Worm (Caenorhabditis elegans) whole organism, L3 larva: ENCODE data around the gene fkh-7.
A peak's percentile ranks its signal among the peaks of the same experiment; 100 is the strongest.

Source experiments
- R02D3.7 ChIP-seq: fragments of 150-350 bp; optimal IDR thresholded peaks from 2 replicates; lab custom pipeline; 2014; ENCODE audit warnings: missing biosample characterization, missing genetic modification characterization
- ZK546.5 ChIP-seq: sonication (generic microtip); optimal IDR thresholded peaks from 2 replicates; lab custom pipeline; 2017; ENCODE audit warnings: missing biosample characterization, missing genetic modification characterization
- aly-2 ChIP-seq: fragments of 150-350 bp; optimal IDR thresholded peaks from 2 replicates; lab custom pipeline; 2014; ENCODE audit warnings: missing biosample characterization, missing genetic modification characterization
- ama-1 ChIP-seq: fragments of 150-350 bp; optimal IDR thresholded peaks from 2 replicates; lab custom pipeline; 2018
- ceh-82 ChIP-seq: fragments of 150-350 bp; optimal IDR thresholded peaks from 2 replicates; lab custom pipeline; 2014; ENCODE audit warnings: missing biosample characterization, missing genetic modification characterization
- egl-27 ChIP-seq: sonication (generic microtip); optimal IDR thresholded peaks from 4 replicates; lab custom pipeline; 2017; ENCODE audit warnings: missing biosample characterization, missing genetic modification reagents, missing genetic modification characterization
- egl-5 ChIP-seq: fragments of 150-350 bp; optimal IDR thresholded peaks from 2 replicates; lab custom pipeline; 2017; ENCODE audit warnings: missing biosample characterization, missing genetic modification reagents, missing genetic modification characterization, inconsistent platforms
- elt-1 ChIP-seq: fragments of 150-350 bp; optimal IDR thresholded peaks from 2 replicates; lab custom pipeline; 2014; ENCODE audit warnings: missing biosample characterization, missing genetic modification characterization
- elt-2 ChIP-seq: sonication (generic microtip); optimal IDR thresholded peaks from 2 replicates; lab custom pipeline; 2016; ENCODE audit warnings: missing genetic modification reagents, mild to moderate bottlenecking, missing genetic modification characterization, missing compliant biosample characterization
- eor-1 ChIP-seq, 2 experiments: fragments of 150-350 bp; optimal IDR thresholded peaks; 2 replicates each; lab custom pipeline; 2014 to 2018; ENCODE audit warnings: missing biosample characterization in 2 of 2, missing genetic modification characterization in 2 of 2
- fkh-2 ChIP-seq: fragments of 150-350 bp; optimal IDR thresholded peaks from 2 replicates; lab custom pipeline; 2014; ENCODE audit warnings: missing biosample characterization, missing genetic modification reagents, missing genetic modification characterization
- fos-1 ChIP-seq: fragments of 150-350 bp; optimal IDR thresholded peaks from 2 replicates; lab custom pipeline; 2014; ENCODE audit warnings: missing biosample characterization, missing genetic modification characterization
- hmg-11 ChIP-seq: sonication (generic microtip); optimal IDR thresholded peaks from 2 replicates; lab custom pipeline; 2016; ENCODE audit warnings: missing genetic modification characterization, missing compliant biosample characterization
- jun-1 ChIP-seq: fragments of 150-350 bp; optimal IDR thresholded peaks from 2 replicates; lab custom pipeline; 2014; ENCODE audit warnings: missing biosample characterization, missing genetic modification reagents, missing genetic modification characterization
- lin-15B ChIP-seq: fragments of 150-350 bp; optimal IDR thresholded peaks from 2 replicates; lab custom pipeline; 2014; ENCODE audit warnings: missing biosample characterization, missing genetic modification characterization
- lin-39 ChIP-seq: fragments of 150-350 bp; optimal IDR thresholded peaks from 2 replicates; lab custom pipeline; 2018; ENCODE audit warnings: missing biosample characterization, missing genetic modification reagents, missing genetic modification characterization
- lsy-12 ChIP-seq: sonication (generic microtip); optimal IDR thresholded peaks from 2 replicates; lab custom pipeline; 2016; ENCODE audit warnings: mild to moderate bottlenecking, missing genetic modification characterization, missing compliant biosample characterization
- mdl-1 ChIP-seq: fragments of 150-350 bp; optimal IDR thresholded peaks from 2 replicates; lab custom pipeline; 2014; ENCODE audit warnings: missing biosample characterization, missing genetic modification characterization
- mml-1 ChIP-seq: fragments of 150-350 bp; sonication (generic microtip); optimal IDR thresholded peaks from 3 replicates; lab custom pipeline; 2014; ENCODE audit warnings: missing biosample characterization, missing genetic modification characterization
- nfya-1 ChIP-seq: sonication (generic microtip); optimal IDR thresholded peaks from 2 replicates; lab custom pipeline; 2017; ENCODE audit warnings: missing genetic modification characterization, mild to moderate bottlenecking, missing compliant biosample characterization, antibody characterized with exemption, moderate library complexity; ENCODE audit not compliant: insufficient read depth
- nhr-11 ChIP-seq: fragments of 150-350 bp; optimal IDR thresholded peaks from 2 replicates; lab custom pipeline; 2014; ENCODE audit warnings: missing biosample characterization, missing genetic modification characterization
- nhr-23 ChIP-seq: fragments of 150-350 bp; optimal IDR thresholded peaks from 2 replicates; lab custom pipeline; 2014; ENCODE audit warnings: missing biosample characterization, missing genetic modification reagents, missing genetic modification characterization
- nhr-237 ChIP-seq: fragments of 150-350 bp; optimal IDR thresholded peaks from 2 replicates; lab custom pipeline; 2014; ENCODE audit warnings: missing biosample characterization, missing genetic modification characterization
- nhr-25 ChIP-seq: sonication (generic microtip); optimal IDR thresholded peaks from 2 replicates; lab custom pipeline; 2017; ENCODE audit warnings: missing biosample characterization, missing genetic modification characterization
- nhr-76 ChIP-seq: fragments of 150-350 bp; sonication (generic microtip); optimal IDR thresholded peaks from 5 replicates; lab custom pipeline; 2014; ENCODE audit warnings: missing biosample characterization, missing genetic modification characterization
- nhr-77 ChIP-seq: fragments of 150-350 bp; optimal IDR thresholded peaks from 2 replicates; lab custom pipeline; 2014; ENCODE audit warnings: missing biosample characterization, missing genetic modification characterization
- pqm-1 ChIP-seq: fragments of 150-350 bp; optimal IDR thresholded peaks from 2 replicates; lab custom pipeline; 2017; ENCODE audit warnings: missing biosample characterization, missing genetic modification characterization, inconsistent platforms
- sea-2 ChIP-seq: fragments of 150-350 bp; sonication (generic microtip); optimal IDR thresholded peaks from 4 replicates; lab custom pipeline; 2014; ENCODE audit warnings: missing biosample characterization, missing genetic modification reagents, missing genetic modification characterization
- skn-1 ChIP-seq: fragments of 150-350 bp; optimal IDR thresholded peaks from 2 replicates; lab custom pipeline; 2014; ENCODE audit warnings: missing biosample characterization, missing genetic modification characterization
- snpc-4 ChIP-seq: fragments of 150-350 bp; optimal IDR thresholded peaks from 2 replicates; lab custom pipeline; 2014; ENCODE audit warnings: missing biosample characterization, missing genetic modification characterization
- zag-1 ChIP-seq: fragments of 150-350 bp; optimal IDR thresholded peaks from 2 replicates; lab custom pipeline; 2014; ENCODE audit warnings: missing biosample characterization, missing genetic modification characterization
- ztf-4 ChIP-seq: fragments of 150-350 bp; optimal IDR thresholded peaks from 2 replicates; lab custom pipeline; 2014; ENCODE audit warnings: missing biosample characterization, missing genetic modification characterization

The fkh-7 gene

ce11 chrIV:5584384-5584783 is at the start of gene fkh-7:
fkh-7 (plus strand) TSS chrIV:5584684.
- TF ChIP-seq nhr-11 (no peak), lsy-12 (tag; lab: Kevin White, UChicago) (no peak), fos-1 (tag; lab: Kevin White, UChicago) (no peak), ZK546.5 (tag; lab: Kevin White, UChicago) (no peak), nhr-25 (tag; lab: Kevin White, UChicago) (no peak), fkh-2 (tag; lab: Kevin White, UChicago) (no peak), nfya-1 (tag; lab: Kevin White, UChicago) (no peak), nhr-76 (no peak), elt-2 (no peak), zag-1 (no peak), nhr-77 (tag; lab: Kevin White, UChicago) (no peak), skn-1 (tag; lab: Kevin White, UChicago) (no peak), nhr-23 (tag; lab: Kevin White, UChicago) (no peak), snpc-4 (tag; lab: Kevin White, UChicago) (no peak), lin-39 (tag; lab: Kevin White, UChicago) (no peak), ceh-82 (no peak)

DNA sequence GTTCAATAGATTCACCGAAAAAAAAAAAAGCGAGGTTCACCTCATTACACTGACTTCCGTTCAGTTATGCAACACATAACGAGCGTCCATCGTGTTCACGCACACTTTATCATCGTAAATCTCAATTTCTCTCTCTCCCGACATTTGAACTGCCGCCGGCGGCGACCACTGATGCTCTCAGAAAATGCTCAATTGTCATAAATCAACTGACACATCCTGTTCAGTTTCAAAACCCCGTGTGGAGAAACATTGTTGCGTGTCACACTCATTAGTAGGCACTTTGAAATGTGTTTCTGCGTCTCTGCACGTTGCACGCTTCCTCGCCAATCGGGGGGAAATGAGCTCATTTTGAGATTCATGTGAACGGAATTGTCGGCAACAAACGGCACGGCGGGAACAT is 48.7 kb upstream of the fkh-7 start:
- TF ChIP-seq ama-1 (lab: Kevin White, UChicago) (no peak), egl-27 (no peak), sea-2 (GFP tag; lab: Kevin White, UChicago) (no peak), mml-1 (tag; lab: Kevin White, UChicago) (no peak), zag-1 (no peak), snpc-4 (tag; lab: Kevin White, UChicago) (no peak), egl-5 (tag; lab: Kevin White, UChicago) (peak; percentile 83), hmg-11 (tag; lab: Kevin White, UChicago) (no peak), jun-1 (tag; lab: Kevin White, UChicago) (no peak)
- TF ChIP-seq, all 47 proteins: peak for 1

- TF ChIP-seq hmg-11 (tag; lab: Kevin White, UChicago) (peak; percentile 63), mdl-1 (tag; lab: Kevin White, UChicago) (no peak), snpc-4 (tag; lab: Kevin White, UChicago) (peak; percentile 29), lin-15B (peak; percentile 11), skn-1 (tag; lab: Kevin White, UChicago) (no peak), R02D3.7 (tag; lab: Kevin White, UChicago) (no peak), aly-2 (tag; lab: Kevin White, UChicago) (no peak), pqm-1 (no peak), egl-5 (tag; lab: Kevin White, UChicago) (no peak)
Observed at ce11 chrIV:5537813-5538538, 46.5 kb upstream of the fkh-7 start, which contains the start of the genes fem-1 and drp-1. fem-1 (minus strand) TSS chrIV:5537962. drp-1 (plus strand) TSS chrIV:5538488.

ce11 chrIV:5541285-5541684 is 43.2 kb upstream of the fkh-7 start, which contains the start of gene tebp-2:
tebp-2 (plus strand) TSS chrIV:5541627.
- TF ChIP-seq aly-2 (tag; lab: Kevin White, UChicago) = no peak
- TF ChIP-seq ama-1 (lab: Kevin White, UChicago) = peak; percentile 69
- peak; percentile 6 for TF ChIP-seq snpc-4 (tag; lab: Kevin White, UChicago)
- TF ChIP-seq pqm-1 = no peak
- peak; percentile 22 for TF ChIP-seq elt-2
- TF ChIP-seq ztf-4 = no peak

ce11 chrIV:5544609-5545214 is 39.8 kb upstream of the fkh-7 start, which contains the start of gene cec-6:
cec-6 (plus strand) TSS chrIV:5544860.
- TF ChIP-seq elt-1 (tag; lab: Kevin White, UChicago) (no peak), eor-1 (tag; optimal IDR thresholded peaks at IDR 0.05; lab: Kevin White, UChicago) (no peak), ztf-4 (no peak), fos-1 (tag; lab: Kevin White, UChicago) (no peak), nhr-237 (no peak), ZK546.5 (tag; lab: Kevin White, UChicago) (no peak)
- TF ChIP-seq, all 47 proteins: peak for 0
